Fruit fly (Drosophila melanogaster) whole organism, larva: Measurements from ENCODE around the gene Tif-IA.

Source experiments
- noc ChIP-seq: fragments of 200-800 bp; sonication (Bioruptor generic); optimal IDR thresholded peaks from 3 replicates; lab custom pipeline; 2019; ENCODE audit warnings: missing biosample characterization, mild to moderate bottlenecking, missing genetic modification characterization, moderate library complexity

Gene Tif-IA

dm6 chr2L:22249570-22250274, at the start of gene Tif-IA:
TSS of gene Tif-IA (plus strand) at chr2L:22249876.
- no peak for TF ChIP-seq noc (tag; lab: Kevin White, UChicago)

- no peak for TF ChIP-seq noc (tag; lab: Kevin White, UChicago)
These were observed 35.4 kb upstream of the Tif-IA start, which contains the start of gene Ir40a for dm6 chr2L:22214276-22214675. TSS of gene Ir40a (minus strand) at chr2L:22214376.

- TF ChIP-seq noc (tag; lab: Kevin White, UChicago), result no peak
These were observed 10.0 kb upstream of the Tif-IA start, which contains the start of gene Nubpl for dm6 chr2L:22239611-22240219. TSS of gene Nubpl (plus strand) at chr2L:22239916.

dm6 chr2L:22247455-22248058, 2.1 kb upstream of the Tif-IA start, which contains the start of gene RpL21:
TSS of gene RpL21 (minus strand) at chr2L:22247875.
- TF ChIP-seq noc (tag; lab: Kevin White, UChicago), result no peak

- TF ChIP-seq noc (tag; lab: Kevin White, UChicago), result no peak
These were observed 1.4 kb upstream of the Tif-IA start for dm6 chr2L:22248230-22248629.

dm6 chr2L:22261047-22261446, 11.4 kb downstream of the Tif-IA start:
- no peak for TF ChIP-seq noc (tag; lab: Kevin White, UChicago)

- no peak for TF ChIP-seq noc (tag; lab: Kevin White, UChicago)
These were observed 32.2 kb downstream of the Tif-IA start for dm6 chr2L:22281900-22282299.

- no peak for TF ChIP-seq noc (tag; lab: Kevin White, UChicago)
These were observed 43.1 kb downstream of the Tif-IA start for dm6 chr2L:22292777-22293176.
